Worm (Caenorhabditis elegans) whole organism, mixed stage, embryonic: ENCODE data around the gene trpp-11.

Experiments used
- blmp-1 ChIP-seq: fragments of 150-350 bp; optimal IDR thresholded peaks from 2 replicates; lab custom pipeline; 2014; ENCODE audit warnings: missing biosample characterization, missing genetic modification characterization
- ces-1 ChIP-seq: fragments of 150-350 bp; optimal IDR thresholded peaks from 2 replicates; lab custom pipeline; 2014; ENCODE audit warnings: missing biosample characterization, missing genetic modification reagents, missing genetic modification characterization
- cnd-1 ChIP-seq: fragments of 200-800 bp; sonication (Bioruptor generic); optimal IDR thresholded peaks from 2 replicates; lab custom pipeline; 2018; ENCODE audit warnings: mild to moderate bottlenecking, missing genetic modification characterization, missing compliant biosample characterization
- elt-1 ChIP-seq: sonication (generic microtip); optimal IDR thresholded peaks from 2 replicates; lab custom pipeline; 2017; ENCODE audit warnings: missing genetic modification characterization, mild to moderate bottlenecking, missing compliant biosample characterization, antibody characterized with exemption, moderate library complexity, borderline replicate concordance; ENCODE audit not compliant: insufficient read depth
- elt-3 ChIP-seq: fragments of 150-350 bp; optimal IDR thresholded peaks from 2 replicates; lab custom pipeline; 2014; ENCODE audit warnings: missing biosample characterization, missing genetic modification characterization
- nhr-2 ChIP-seq: fragments of 150-350 bp; optimal IDR thresholded peaks from 2 replicates; lab custom pipeline; 2014; ENCODE audit warnings: missing biosample characterization, missing genetic modification characterization
- pha-4 ChIP-seq: fragments of 150-350 bp; optimal IDR thresholded peaks from 2 replicates; lab custom pipeline; 2018; ENCODE audit warnings: missing biosample characterization, missing genetic modification reagents, missing genetic modification characterization
- snpc-4 ChIP-seq: fragments of 150-350 bp; optimal IDR thresholded peaks from 2 replicates; lab custom pipeline; 2014; ENCODE audit warnings: missing biosample characterization, missing genetic modification characterization
- unc-62 ChIP-seq: fragments of 150-350 bp; optimal IDR thresholded peaks from 2 replicates; lab custom pipeline; 2014; ENCODE audit warnings: missing biosample characterization, missing genetic modification reagents, missing genetic modification characterization
- ztf-11 ChIP-seq: fragments of 150-350 bp; optimal IDR thresholded peaks from 2 replicates; lab custom pipeline; 2014; ENCODE audit warnings: missing biosample characterization, missing genetic modification characterization

ce11 chrIII:770958-771357 lies 24.0 kb upstream of the trpp-11 start, which contains the start of gene tpst-2:
- no peak for TF ChIP-seq pha-4
- no peak for TF ChIP-seq cnd-1
- TF ChIP-seq elt-3 (tag; lab: Kevin White, UChicago), result no peak
- TF ChIP-seq nhr-2 (tag; lab: Kevin White, UChicago), result no peak
- no peak for TF ChIP-seq snpc-4 (tag; lab: Kevin White, UChicago)
- TF ChIP-seq unc-62 (GFP tag; lab: Kevin White, UChicago), result no peak
- TF ChIP-seq elt-1 (tag; lab: Kevin White, UChicago), result no peak
- TF ChIP-seq ces-1, result no peak
- TF ChIP-seq blmp-1 (tag; lab: Kevin White, UChicago), result no peak
- TF ChIP-seq ztf-11 (tag; lab: Kevin White, UChicago), result no peak
